Worm (Caenorhabditis elegans) whole organism, L2 larva: ENCODE results near the gene hcp-3.

Experiments
- C34F6.9 ChIP-seq: fragments of 150-350 bp; optimal IDR thresholded peaks from 2 replicates; lab custom pipeline; 2014; ENCODE audit warnings: missing biosample characterization, missing genetic modification characterization
- R02D3.7 ChIP-seq: fragments of 150-350 bp; optimal IDR thresholded peaks from 2 replicates; lab custom pipeline; 2014; ENCODE audit warnings: missing biosample characterization, missing genetic modification characterization
- Y55F3AM.14 ChIP-seq: fragments of 200-800 bp; sonication (Bioruptor generic); optimal IDR thresholded peaks from 2 replicates; lab custom pipeline; 2018; ENCODE audit warnings: mild to moderate bottlenecking, missing genetic modification characterization, missing compliant biosample characterization
- ZK546.5 ChIP-seq: sonication (generic microtip); optimal IDR thresholded peaks from 2 replicates; lab custom pipeline; 2017; ENCODE audit warnings: missing biosample characterization, missing genetic modification characterization
- alr-1 ChIP-seq: fragments of 150-350 bp; optimal IDR thresholded peaks from 2 replicates; lab custom pipeline; 2014; ENCODE audit warnings: missing biosample characterization, missing genetic modification characterization
- aly-2 ChIP-seq: fragments of 150-350 bp; optimal IDR thresholded peaks from 2 replicates; lab custom pipeline; 2014; ENCODE audit warnings: missing biosample characterization, missing genetic modification characterization
- ama-1 ChIP-seq: fragments of 150-350 bp; optimal IDR thresholded peaks from 2 replicates; lab custom pipeline; 2018; ENCODE audit warnings: inconsistent platforms
- blmp-1 ChIP-seq: sonication (generic microtip); optimal IDR thresholded peaks from 2 replicates; lab custom pipeline; 2017; ENCODE audit warnings: missing genetic modification characterization, mild to moderate bottlenecking, missing compliant biosample characterization, antibody characterized with exemption, moderate library complexity; ENCODE audit not compliant: insufficient read depth
- ceh-16 ChIP-seq: fragments of 150-350 bp; optimal IDR thresholded peaks from 2 replicates; lab custom pipeline; 2014; ENCODE audit warnings: missing biosample characterization, missing genetic modification characterization
- ceh-82 ChIP-seq: fragments of 150-350 bp; optimal IDR thresholded peaks from 2 replicates; lab custom pipeline; 2014; ENCODE audit warnings: missing biosample characterization, missing genetic modification characterization
- crh-2 ChIP-seq: sonication (generic microtip); optimal IDR thresholded peaks from 2 replicates; lab custom pipeline; 2017; ENCODE audit warnings: missing biosample characterization, missing genetic modification characterization
- dmd-4 ChIP-seq: sonication (generic microtip); optimal IDR thresholded peaks from 2 replicates; lab custom pipeline; 2017; ENCODE audit warnings: missing biosample characterization, missing genetic modification characterization
- egl-27 ChIP-seq: sonication (generic microtip); optimal IDR thresholded peaks from 3 replicates; lab custom pipeline; 2017; ENCODE audit warnings: missing biosample characterization, missing genetic modification reagents, missing genetic modification characterization
- elt-1 ChIP-seq: fragments of 150-350 bp; optimal IDR thresholded peaks from 2 replicates; lab custom pipeline; 2014; ENCODE audit warnings: missing biosample characterization, missing genetic modification characterization
- elt-3 ChIP-seq: sonication (generic microtip); optimal IDR thresholded peaks from 2 replicates; lab custom pipeline; 2017; ENCODE audit warnings: missing biosample characterization, missing genetic modification characterization
- fos-1 ChIP-seq: fragments of 150-350 bp; optimal IDR thresholded peaks from 2 replicates; lab custom pipeline; 2014; ENCODE audit warnings: missing biosample characterization, missing genetic modification characterization
- gmeb-1 ChIP-seq: fragments of 150-350 bp; optimal IDR thresholded peaks from 2 replicates; lab custom pipeline; 2014; ENCODE audit warnings: missing biosample characterization, missing genetic modification characterization
- lin-13 ChIP-seq: fragments of 150-350 bp; optimal IDR thresholded peaks from 2 replicates; lab custom pipeline; 2014; ENCODE audit warnings: missing biosample characterization, missing genetic modification reagents, missing genetic modification characterization
- lin-39 ChIP-seq: fragments of 150-350 bp; optimal IDR thresholded peaks from 2 replicates; lab custom pipeline; 2014; ENCODE audit warnings: missing biosample characterization, missing genetic modification reagents, missing genetic modification characterization
- lsy-2 ChIP-seq, 2 experiments: fragments of 150-350 bp in 1 of 2; sonication (generic microtip) in 1 of 2; optimal IDR thresholded peaks; 2 replicates each; lab custom pipeline; 2014 to 2017; ENCODE audit warnings: missing biosample characterization in 2 of 2, missing genetic modification characterization in 2 of 2
- mab-5 ChIP-seq: fragments of 150-350 bp; optimal IDR thresholded peaks from 2 replicates; lab custom pipeline; 2014; ENCODE audit warnings: missing biosample characterization, missing genetic modification characterization
- mbf-1 ChIP-seq: sonication (generic microtip); optimal IDR thresholded peaks from 2 replicates; lab custom pipeline; 2017; ENCODE audit warnings: missing biosample characterization, missing genetic modification characterization
- mdl-1 ChIP-seq, 2 experiments: fragments of 150-350 bp in 1 of 2; sonication (generic microtip) in 1 of 2; optimal IDR thresholded peaks; 2 replicates each; lab custom pipeline; 2017; ENCODE audit warnings: missing biosample characterization in 2 of 2, missing genetic modification characterization in 2 of 2
- nhr-10 ChIP-seq: sonication (generic microtip); optimal IDR thresholded peaks from 2 replicates; lab custom pipeline; 2017; ENCODE audit warnings: missing biosample characterization, missing genetic modification characterization
- nhr-11 ChIP-seq: fragments of 150-350 bp; optimal IDR thresholded peaks from 2 replicates; lab custom pipeline; 2014; ENCODE audit warnings: missing biosample characterization, missing genetic modification characterization
- nhr-12 ChIP-seq: fragments of 150-350 bp; optimal IDR thresholded peaks from 2 replicates; lab custom pipeline; 2014; ENCODE audit warnings: missing biosample characterization, missing genetic modification characterization
- nhr-129 ChIP-seq: fragments of 150-350 bp; optimal IDR thresholded peaks from 2 replicates; lab custom pipeline; 2014; ENCODE audit warnings: missing biosample characterization, missing genetic modification characterization
- nhr-21 ChIP-seq: fragments of 150-350 bp; optimal IDR thresholded peaks from 2 replicates; lab custom pipeline; 2014; ENCODE audit warnings: missing biosample characterization, missing genetic modification characterization
- nhr-23 ChIP-seq: fragments of 150-350 bp; optimal IDR thresholded peaks from 2 replicates; lab custom pipeline; 2014; ENCODE audit warnings: missing biosample characterization, missing genetic modification reagents, missing genetic modification characterization
- nhr-237 ChIP-seq: fragments of 150-350 bp; optimal IDR thresholded peaks from 2 replicates; lab custom pipeline; 2014; ENCODE audit warnings: missing biosample characterization, missing genetic modification characterization
- nhr-25 ChIP-seq: fragments of 150-350 bp; sonication (generic microtip); optimal IDR thresholded peaks from 3 replicates; lab custom pipeline; 2014; ENCODE audit warnings: missing biosample characterization, missing genetic modification characterization
- nhr-6 ChIP-seq: fragments of 150-350 bp; optimal IDR thresholded peaks from 2 replicates; lab custom pipeline; 2014; ENCODE audit warnings: missing biosample characterization, missing genetic modification characterization
- peb-1 ChIP-seq: fragments of 150-350 bp; optimal IDR thresholded peaks from 2 replicates; lab custom pipeline; 2014; ENCODE audit warnings: missing biosample characterization, missing genetic modification characterization
- sem-4 ChIP-seq: fragments of 150-350 bp; optimal IDR thresholded peaks from 2 replicates; lab custom pipeline; 2014; ENCODE audit warnings: missing biosample characterization, missing genetic modification reagents, missing genetic modification characterization
- skn-1 ChIP-seq: sonication (generic microtip); optimal IDR thresholded peaks from 2 replicates; lab custom pipeline; 2017; ENCODE audit warnings: missing biosample characterization, missing genetic modification characterization
- sma-3 ChIP-seq: sonication (generic microtip); optimal IDR thresholded peaks from 2 replicates; lab custom pipeline; 2016; ENCODE audit warnings: missing genetic modification reagents, missing genetic modification characterization, missing compliant biosample characterization
- sma-9 ChIP-seq, 2 experiments: fragments of 150-350 bp in 1 of 2; sonication (generic microtip) in 1 of 2; optimal IDR thresholded peaks; 2 replicates each; lab custom pipeline; 2014 to 2016; ENCODE audit warnings: missing genetic modification characterization in 2 of 2, mild to moderate bottlenecking in 1 of 2, missing biosample characterization in 1 of 2, missing compliant biosample characterization in 1 of 2, missing genetic modification reagents in 1 of 2, moderate library complexity in 1 of 2
- snpc-4 ChIP-seq: fragments of 150-350 bp; optimal IDR thresholded peaks from 2 replicates; lab custom pipeline; 2014; ENCODE audit warnings: missing biosample characterization, missing genetic modification characterization
- unc-39 ChIP-seq: fragments of 150-350 bp; optimal IDR thresholded peaks from 2 replicates; lab custom pipeline; 2014; ENCODE audit warnings: missing biosample characterization, missing genetic modification characterization
- unc-55 ChIP-seq: fragments of 150-350 bp; sonication (generic microtip); optimal IDR thresholded peaks from 3 replicates; lab custom pipeline; 2014; ENCODE audit warnings: missing biosample characterization, missing genetic modification reagents, missing genetic modification characterization
- unc-62 ChIP-seq: fragments of 150-350 bp; optimal IDR thresholded peaks from 2 replicates; lab custom pipeline; 2014; ENCODE audit warnings: missing biosample characterization, missing genetic modification reagents, missing genetic modification characterization
- zag-1 ChIP-seq: fragments of 150-350 bp; optimal IDR thresholded peaks from 2 replicates; lab custom pipeline; 2014; ENCODE audit warnings: missing biosample characterization, missing genetic modification characterization
- ztf-1 ChIP-seq: fragments of 200-800 bp; sonication (Bioruptor generic); conservative IDR thresholded peaks from 2 replicates; pipeline ENCODE4 v1.3.6; 2022; ENCODE audit warnings: missing genetic modification characterization, missing compliant biosample characterization
- ztf-11 ChIP-seq: sonication (generic microtip); optimal IDR thresholded peaks from 2 replicates; lab custom pipeline; 2017; ENCODE audit warnings: missing biosample characterization, missing genetic modification characterization
- ztf-4 ChIP-seq: fragments of 150-350 bp; optimal IDR thresholded peaks from 2 replicates; lab custom pipeline; 2014; ENCODE audit warnings: missing biosample characterization, missing genetic modification characterization

Gene hcp-3

DNA sequence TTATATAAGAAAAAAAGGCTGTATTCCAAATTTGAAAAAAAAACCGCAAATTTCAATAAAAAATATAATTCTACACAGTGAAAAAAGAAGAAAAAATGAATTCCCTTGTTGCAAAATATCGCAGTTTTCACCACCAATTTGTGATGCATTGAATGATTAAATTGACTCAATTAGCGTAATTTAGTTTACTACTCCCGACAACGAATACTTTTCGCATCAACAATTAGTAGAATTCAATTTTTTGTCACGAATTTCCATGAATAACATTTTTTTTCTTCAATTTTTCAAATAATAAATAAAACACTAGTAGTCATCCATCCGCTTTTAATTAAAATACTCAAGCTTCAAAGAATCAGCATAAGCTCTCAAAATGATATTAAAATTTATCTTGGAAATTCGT lies 31.0 kb downstream of the hcp-3 start:
- TF ChIP-seq sma-9 (GFP tag; optimal IDR thresholded peaks at IDR 0.05; lab: Kevin White, UChicago) (peak; percentile 28), sma-9 (tag; optimal IDR thresholded peaks at IDR 0.05; lab: Kevin White, UChicago) (no peak), ztf-11 (tag; lab: Kevin White, UChicago) (no peak), ztf-4 (no peak), crh-2 (tag; lab: Kevin White, UChicago) (no peak), nhr-11 (no peak), sem-4 (tag; lab: Kevin White, UChicago) (peak; percentile 7), unc-62 (GFP tag; lab: Kevin White, UChicago) (no peak), egl-27 (no peak), skn-1 (tag; lab: Kevin White, UChicago) (no peak), nhr-21 (no peak), unc-55 (GFP tag; lab: Kevin White, UChicago) (no peak), R02D3.7 (tag; lab: Kevin White, UChicago) (no peak), mab-5 (no peak), lsy-2 (tag; optimal IDR thresholded peaks at IDR 0.05; lab: Kevin White, UChicago) (peak; percentile 8 to 40), ztf-1 (GFP tag; lab: Robert Waterston, UW) (no peak), nhr-129 (no peak)

DNA sequence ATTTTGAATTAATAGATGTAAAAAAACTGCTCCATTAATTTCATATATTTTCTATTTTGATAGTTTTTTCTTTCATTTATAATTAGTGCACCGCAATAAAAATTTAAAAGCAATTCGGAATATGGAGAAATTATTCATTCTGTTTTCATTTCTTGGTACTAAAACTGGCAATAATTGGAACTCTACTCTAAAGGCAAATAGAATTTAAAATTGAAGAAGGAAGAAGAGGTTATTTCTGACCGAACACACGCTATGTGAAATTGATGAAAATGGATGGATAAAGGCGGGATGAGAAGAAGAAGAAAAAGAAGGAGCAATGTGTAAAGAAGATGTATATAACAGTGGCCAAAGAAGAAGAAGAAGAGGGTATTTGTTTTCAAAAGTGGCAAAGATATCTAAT lies 33.0 kb downstream of the hcp-3 start:
- TF ChIP-seq blmp-1 (no peak), elt-1 (tag; lab: Kevin White, UChicago) (no peak), C34F6.9 (tag; lab: Kevin White, UChicago) (peak; percentile 42), sem-4 (tag; lab: Kevin White, UChicago) (no peak)

DNA sequence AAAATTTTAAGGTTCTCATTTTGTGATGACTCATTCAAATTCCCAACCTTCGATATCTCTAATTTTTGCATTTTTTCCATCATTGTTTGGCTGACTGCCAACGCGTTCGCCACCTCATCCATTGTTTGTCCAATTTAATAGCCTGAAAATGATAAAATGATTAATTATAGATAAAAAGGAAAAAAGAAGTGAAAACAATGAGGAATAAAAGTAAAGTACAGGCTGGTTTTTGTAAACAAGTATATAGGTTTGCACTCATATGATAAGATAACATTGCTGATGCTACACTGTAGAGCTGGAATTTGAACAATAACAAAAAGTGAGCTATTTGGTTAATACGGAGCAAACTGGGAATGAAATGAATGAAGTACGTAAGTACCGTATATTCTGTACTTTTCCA lies 34.0 kb downstream of the hcp-3 start, which contains the start of gene C48B4.3:
Gene C48B4.3, minus strand, starts transcription at position 149 of the 400 bp plus-strand sequence.
- TF ChIP-seq sem-4 (tag; lab: Kevin White, UChicago), result no peak
- no peak for TF ChIP-seq lin-13 (GFP tag; lab: Kevin White, UChicago)
- TF ChIP-seq mbf-1 (tag; lab: Kevin White, UChicago), result no peak
- peak; percentile 5 for TF ChIP-seq fos-1

DNA sequence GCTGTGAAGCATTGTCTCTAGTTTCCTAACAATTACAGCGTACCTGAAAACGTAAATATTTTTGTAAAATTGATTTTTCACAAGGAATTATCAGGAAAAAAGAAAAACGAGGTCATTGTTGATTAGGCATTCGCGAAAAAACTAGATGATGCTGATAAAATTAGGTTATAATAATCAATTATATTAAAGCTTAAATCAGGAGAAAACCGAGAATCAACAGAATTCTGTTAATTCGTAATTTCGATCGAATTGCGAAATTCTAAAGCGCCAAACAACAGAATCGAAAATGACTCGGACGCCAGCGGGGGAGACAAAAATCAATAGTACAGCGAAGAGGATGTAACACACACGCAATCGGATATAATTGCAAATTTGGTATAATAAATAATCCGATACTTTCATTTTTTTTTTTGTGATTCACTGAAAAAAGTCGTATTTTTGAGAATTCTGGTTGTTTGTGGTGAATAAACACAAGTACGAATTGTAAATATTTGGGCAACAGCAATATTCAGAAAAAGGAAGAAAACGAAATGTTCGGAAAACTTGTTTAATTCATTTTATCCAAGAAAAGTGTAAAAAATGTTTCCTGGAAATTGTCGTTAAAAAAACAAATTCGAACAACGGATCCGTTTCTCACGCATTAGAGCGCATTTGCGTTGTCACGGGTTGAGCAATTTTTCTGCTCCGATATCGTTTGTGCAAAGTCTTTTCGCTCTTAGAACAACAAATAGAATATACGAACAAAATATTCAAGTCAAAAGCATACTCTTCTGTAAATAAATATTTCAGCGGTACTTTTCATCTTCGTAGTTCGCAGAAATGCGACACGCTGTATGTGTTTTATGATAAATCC lies 36.0 kb downstream of the hcp-3 start, which contains the start of gene ced-7:
Gene ced-7, minus strand, starts transcription at position 51 of the 853 bp plus-strand sequence.
- TF ChIP-seq elt-3 (tag; lab: Kevin White, UChicago), result no peak
- TF ChIP-seq mbf-1 (tag; lab: Kevin White, UChicago), result no peak
- no peak for TF ChIP-seq ZK546.5 (tag; lab: Kevin White, UChicago)
- no peak for TF ChIP-seq blmp-1
- TF ChIP-seq peb-1, result no peak
- no peak for TF ChIP-seq skn-1 (tag; lab: Kevin White, UChicago)
- peak; percentile 44 for TF ChIP-seq unc-55 (GFP tag; lab: Kevin White, UChicago)
- no peak for TF ChIP-seq unc-62 (GFP tag; lab: Kevin White, UChicago)
- TF ChIP-seq zag-1 (tag; lab: Kevin White, UChicago), result no peak
- TF ChIP-seq sma-3 (GFP tag; lab: Kevin White, UChicago), result no peak
- no peak for TF ChIP-seq nhr-10
- TF ChIP-seq snpc-4 (tag; lab: Kevin White, UChicago), result no peak
- no peak for TF ChIP-seq ama-1 (lab: Kevin White, UChicago)
- no peak for TF ChIP-seq sma-9 (GFP tag; optimal IDR thresholded peaks at IDR 0.05; lab: Kevin White, UChicago)
- no peak for TF ChIP-seq sma-9 (tag; optimal IDR thresholded peaks at IDR 0.05; lab: Kevin White, UChicago)
- TF ChIP-seq nhr-23 (tag; lab: Kevin White, UChicago), result no peak
- no peak for TF ChIP-seq alr-1 (tag; lab: Kevin White, UChicago)
- no peak for TF ChIP-seq nhr-21
- no peak for TF ChIP-seq ceh-82 (tag; lab: Kevin White, UChicago)
- TF ChIP-seq nhr-25 (tag; lab: Kevin White, UChicago), result no peak
- no peak for TF ChIP-seq fos-1
- TF ChIP-seq nhr-129, result peak; percentile 60
- TF ChIP-seq nhr-11, result no peak
- TF ChIP-seq sem-4 (tag; lab: Kevin White, UChicago), result no peak
- no peak for TF ChIP-seq nhr-12 (tag; lab: Kevin White, UChicago)
- no peak for TF ChIP-seq aly-2 (tag; lab: Kevin White, UChicago)
- TF ChIP-seq ztf-1 (GFP tag; lab: Robert Waterston, UW), result no peak
- no peak for TF ChIP-seq gmeb-1 (tag; lab: Kevin White, UChicago)
- TF ChIP-seq Y55F3AM.14 (GFP tag; lab: Kevin White, UChicago), result no peak
- no peak for TF ChIP-seq ceh-16
- TF ChIP-seq unc-39, result no peak
- TF ChIP-seq nhr-6 (tag; lab: Kevin White, UChicago), result no peak
- no peak for TF ChIP-seq nhr-237 (tag; lab: Kevin White, UChicago)
- TF ChIP-seq C34F6.9 (tag; lab: Kevin White, UChicago), result peak; percentile 75
- TF ChIP-seq lsy-2 (tag; optimal IDR thresholded peaks at IDR 0.05; lab: Kevin White, UChicago), result peak in 1 of 2 experiments; percentile 54
- TF ChIP-seq ztf-4, result no peak
- TF ChIP-seq lin-39, result no peak
- no peak for TF ChIP-seq dmd-4 (tag; lab: Kevin White, UChicago)
- no peak for TF ChIP-seq mdl-1 (tag; optimal IDR thresholded peaks at IDR 0.05; lab: Kevin White, UChicago)
